Worm (Caenorhabditis elegans) whole organism, L4 larva: ENCODE data around the gene C23H3.5.

Source experiments
- D1046.2 ChIP-seq: fragments of 200-800 bp; sonication (Bioruptor generic); IDR thresholded peaks from 2 replicates; pipeline ENCODE4 v1.3.6; 2022; ENCODE audit warnings: missing genetic modification characterization, missing compliant biosample characterization
- F10B5.3 ChIP-seq: sonication (generic microtip); optimal IDR thresholded peaks from 2 replicates; lab custom pipeline; 2016; ENCODE audit warnings: mild to moderate bottlenecking, missing genetic modification characterization, missing compliant biosample characterization
- F37D6.2 ChIP-seq: sonication (generic microtip); optimal IDR thresholded peaks from 2 replicates; lab custom pipeline; 2016; ENCODE audit warnings: mild to moderate bottlenecking, missing genetic modification characterization, missing compliant biosample characterization
- R02D3.7 ChIP-seq: fragments of 150-350 bp; sonication (generic microtip); optimal IDR thresholded peaks from 3 replicates; lab custom pipeline; 2014; ENCODE audit warnings: missing biosample characterization, missing genetic modification characterization
- T20F7.1 ChIP-seq: fragments of 200-800 bp; sonication (Bioruptor generic); optimal IDR thresholded peaks from 2 replicates; lab custom pipeline; 2018; ENCODE audit warnings: mild to moderate bottlenecking, missing genetic modification characterization, missing compliant biosample characterization
- Y48G9A.11 ChIP-seq: fragments of 200-800 bp; sonication (Bioruptor generic); IDR thresholded peaks from 2 replicates; pipeline ENCODE4 v1.3.6; 2022; ENCODE audit warnings: missing genetic modification reagents, missing genetic modification characterization, missing compliant biosample characterization
- ZK337.2 ChIP-seq: fragments of 200-800 bp; sonication (Bioruptor generic); IDR thresholded peaks from 2 replicates; pipeline ENCODE4 v1.3.6; 2022; ENCODE audit warnings: missing genetic modification reagents, missing genetic modification characterization, missing compliant biosample characterization
- aha-1 ChIP-seq: fragments of 150-350 bp; peaks from one replicate; lab custom pipeline; 2014; ENCODE audit warnings: missing biosample characterization, missing genetic modification characterization
- ama-1 ChIP-seq: fragments of 150-350 bp; optimal IDR thresholded peaks from 2 replicates; lab custom pipeline; 2014; ENCODE audit warnings: inconsistent platforms, mixed read lengths
- ceh-28 ChIP-seq: fragments of 150-350 bp; optimal IDR thresholded peaks from 2 replicates; lab custom pipeline; 2014; ENCODE audit warnings: missing biosample characterization, missing genetic modification reagents, missing genetic modification characterization
- ceh-62 ChIP-seq: sonication (generic microtip); optimal IDR thresholded peaks from 2 replicates; lab custom pipeline; 2017; ENCODE audit warnings: missing biosample characterization, missing genetic modification characterization
- ceh-82 ChIP-seq: sonication (generic microtip); optimal IDR thresholded peaks from 2 replicates; lab custom pipeline; 2017; ENCODE audit warnings: missing biosample characterization, missing genetic modification characterization
- cey-2 ChIP-seq: sonication (generic microtip); optimal IDR thresholded peaks from 3 replicates; lab custom pipeline; 2017; ENCODE audit warnings: missing genetic modification characterization, mild to moderate bottlenecking, missing compliant biosample characterization, antibody characterized with exemption, borderline replicate concordance; ENCODE audit not compliant: insufficient read depth
- daf-19 ChIP-seq: fragments of 200-800 bp; sonication (Bioruptor generic); conservative IDR thresholded peaks from 2 replicates; pipeline ENCODE4 v1.3.6; 2022; ENCODE audit warnings: missing genetic modification characterization, missing compliant biosample characterization
- daf-8 ChIP-seq: fragments of 200-800 bp; sonication (Bioruptor generic); IDR thresholded peaks from 2 replicates; pipeline ENCODE4 v1.3.6; 2022; ENCODE audit warnings: missing genetic modification characterization, missing compliant biosample characterization
- dmd-8 ChIP-seq: fragments of 200-800 bp; sonication (Bioruptor generic); IDR thresholded peaks from 2 replicates; pipeline ENCODE4 v1.3.6; 2022; ENCODE audit warnings: missing genetic modification characterization, missing compliant biosample characterization
- duxl-1 ChIP-seq: sonication (generic microtip); optimal IDR thresholded peaks from 2 replicates; lab custom pipeline; 2016; ENCODE audit warnings: mild to moderate bottlenecking, missing genetic modification characterization, moderate library complexity, missing compliant biosample characterization; ENCODE audit not compliant: poor library complexity
- dve-1 ChIP-seq: sonication (generic microtip); optimal IDR thresholded peaks from 2 replicates; lab custom pipeline; 2017; ENCODE audit warnings: antibody characterized with exemption, mild to moderate bottlenecking, missing genetic modification characterization, missing compliant biosample characterization; ENCODE audit not compliant: insufficient read depth
- egl-27 ChIP-seq: sonication (generic microtip); optimal IDR thresholded peaks from 3 replicates; lab custom pipeline; 2017; ENCODE audit warnings: missing biosample characterization, missing genetic modification reagents, missing genetic modification characterization
- hlh-30 ChIP-seq: sonication (generic microtip); optimal IDR thresholded peaks from 2 replicates; lab custom pipeline; 2017; ENCODE audit warnings: antibody characterized with exemption, mild to moderate bottlenecking, missing genetic modification characterization, missing compliant biosample characterization; ENCODE audit not compliant: insufficient read depth
- jun-1 ChIP-seq: fragments of 150-350 bp; optimal IDR thresholded peaks from 2 replicates; lab custom pipeline; 2014; ENCODE audit warnings: missing biosample characterization, missing genetic modification reagents, missing genetic modification characterization
- lin-1 ChIP-seq: fragments of 200-800 bp; sonication (Bioruptor generic); IDR thresholded peaks from 2 replicates; pipeline ENCODE4 v1.3.6; 2022; ENCODE audit warnings: missing genetic modification reagents, missing genetic modification characterization, missing compliant biosample characterization
- lin-29 ChIP-seq: fragments of 200-800 bp; sonication (Bioruptor generic); IDR thresholded peaks from 2 replicates; pipeline ENCODE4 v1.3.6; 2022; ENCODE audit warnings: missing genetic modification reagents, missing genetic modification characterization, missing compliant biosample characterization
- lir-3 ChIP-seq: sonication (generic microtip); optimal IDR thresholded peaks from 2 replicates; lab custom pipeline; 2016; ENCODE audit warnings: mild to moderate bottlenecking, missing genetic modification characterization, missing compliant biosample characterization
- madf-9 ChIP-seq: fragments of 200-800 bp; sonication (Bioruptor generic); conservative IDR thresholded peaks from 2 replicates; pipeline ENCODE4 v1.3.6; 2022; ENCODE audit warnings: missing genetic modification reagents, missing genetic modification characterization, missing compliant biosample characterization
- mdl-1 ChIP-seq, 2 experiments: fragments of 150-350 bp in 1 of 2; sonication (generic microtip) in 1 of 2; optimal IDR thresholded peaks; 2 replicates each; lab custom pipeline; 2014 to 2017; ENCODE audit warnings: missing biosample characterization in 2 of 2, missing genetic modification characterization in 2 of 2
- mep-1 ChIP-seq: fragments of 150-350 bp; sonication (generic microtip); optimal IDR thresholded peaks from 3 replicates; lab custom pipeline; 2014; ENCODE audit warnings: missing biosample characterization, missing genetic modification characterization
- nhr-10 ChIP-seq: fragments of 150-350 bp; optimal IDR thresholded peaks from 2 replicates; lab custom pipeline; 2014; ENCODE audit warnings: missing biosample characterization, missing genetic modification characterization
- nhr-11 ChIP-seq: fragments of 150-350 bp; optimal IDR thresholded peaks from 2 replicates; lab custom pipeline; 2014; ENCODE audit warnings: missing biosample characterization, missing genetic modification characterization
- nhr-237 ChIP-seq: sonication (generic microtip); optimal IDR thresholded peaks from 2 replicates; lab custom pipeline; 2017; ENCODE audit warnings: missing biosample characterization, missing genetic modification characterization
- nhr-28 ChIP-seq: fragments of 150-350 bp; optimal IDR thresholded peaks from 2 replicates; lab custom pipeline; 2014; ENCODE audit warnings: missing biosample characterization, missing genetic modification characterization
- nhr-41 ChIP-seq: fragments of 200-800 bp; sonication (Bioruptor generic); IDR thresholded peaks from 2 replicates; pipeline ENCODE4 v1.3.6; 2022; ENCODE audit warnings: missing genetic modification reagents, missing genetic modification characterization, missing compliant biosample characterization
- nhr-77 ChIP-seq: fragments of 150-350 bp; optimal IDR thresholded peaks from 2 replicates; lab custom pipeline; 2014; ENCODE audit warnings: missing biosample characterization, missing genetic modification characterization
- pha-4 ChIP-seq, 2 experiments: fragments of 150-350 bp in 1 of 2; fragments of 200-800 bp in 1 of 2; sonication (Bioruptor generic) in 1 of 2; IDR thresholded peaks in 1 of 2; optimal IDR thresholded peaks in 1 of 2; 2 replicates each; pipeline versions ENCODE4 v1.3.6 to Lab custom; 2014 to 2022; ENCODE audit warnings: missing genetic modification characterization in 2 of 2, missing genetic modification reagents in 2 of 2, missing biosample characterization in 1 of 2, missing compliant biosample characterization in 1 of 2
- set-16 ChIP-seq: fragments of 200-800 bp; sonication (Bioruptor generic); IDR thresholded peaks from 2 replicates; pipeline ENCODE4 v1.3.6; 2022; ENCODE audit warnings: missing genetic modification reagents, missing genetic modification characterization, missing compliant biosample characterization
- snpc-4 ChIP-seq: fragments of 150-350 bp; optimal IDR thresholded peaks from 2 replicates; lab custom pipeline; 2014; ENCODE audit warnings: missing biosample characterization, missing genetic modification characterization
- spr-1 ChIP-seq: sonication (generic microtip); optimal IDR thresholded peaks from 2 replicates; lab custom pipeline; 2016; ENCODE audit warnings: mild to moderate bottlenecking, missing genetic modification characterization, missing compliant biosample characterization
- unc-39 ChIP-seq: sonication (generic microtip); optimal IDR thresholded peaks from 2 replicates; lab custom pipeline; 2017; ENCODE audit warnings: missing biosample characterization, missing genetic modification characterization
- unc-62 ChIP-seq, 3 experiments: fragments of 150-350 bp in 1 of 3; sonication (generic microtip); optimal IDR thresholded peaks in 2 of 3; peaks in 1 of 3; 1 replicate in 1 of 3; 2 replicates in 2 of 3; lab custom pipeline; 2014 to 2017; ENCODE audit warnings: missing biosample characterization in 3 of 3, missing genetic modification characterization in 3 of 3, missing genetic modification reagents in 3 of 3, missing genotype in 1 of 3
- vab-7 ChIP-seq: fragments of 200-800 bp; sonication (Bioruptor generic); IDR thresholded peaks from 2 replicates; pipeline ENCODE4 v1.3.6; 2022; ENCODE audit warnings: missing genetic modification reagents, missing genetic modification characterization, missing compliant biosample characterization
- zag-1 ChIP-seq: fragments of 150-350 bp; optimal IDR thresholded peaks from 2 replicates; lab custom pipeline; 2014; ENCODE audit warnings: missing biosample characterization, missing genetic modification characterization
- zfp-2 ChIP-seq: sonication (generic microtip); optimal IDR thresholded peaks from 2 replicates; lab custom pipeline; 2016; ENCODE audit warnings: mild to moderate bottlenecking, missing genetic modification characterization, missing compliant biosample characterization
- zip-11 ChIP-seq: fragments of 200-800 bp; sonication (Bioruptor generic); IDR thresholded peaks from 2 replicates; pipeline ENCODE4 v1.3.6; 2022; ENCODE audit warnings: missing genetic modification characterization, missing compliant biosample characterization
- ztf-11 ChIP-seq: fragments of 150-350 bp; optimal IDR thresholded peaks from 2 replicates; lab custom pipeline; 2014; ENCODE audit warnings: missing biosample characterization, missing genetic modification characterization
- ztf-7 ChIP-seq: fragments of 150-350 bp; optimal IDR thresholded peaks from 2 replicates; lab custom pipeline; 2014; ENCODE audit warnings: missing biosample characterization, missing genetic modification characterization

The C23H3.5 gene

DNA sequence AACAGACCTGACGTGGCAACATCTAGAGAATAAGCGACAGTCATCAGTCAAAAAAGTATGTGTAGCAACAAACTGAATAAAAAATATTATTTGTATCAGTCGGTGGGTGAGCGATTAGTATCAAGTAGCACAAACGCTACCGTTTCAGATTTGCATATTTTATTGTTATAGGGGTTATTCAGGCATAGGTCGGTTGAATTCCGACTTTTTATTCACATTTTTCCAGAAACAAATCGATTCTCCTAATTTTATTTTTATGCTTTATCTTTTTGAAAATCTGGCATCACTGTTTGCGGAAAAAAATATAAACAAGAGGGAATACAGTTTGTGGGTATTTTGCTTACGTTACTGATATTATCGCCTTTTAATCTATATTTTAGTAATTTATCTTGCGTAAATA, 35.6 kb upstream of the C23H3.5 start, which contains the start of gene best-4:
TSS of gene best-4 (minus strand) at position 101 of the 400 bp plus-strand sequence.
- TF ChIP-seq nhr-28 (tag; lab: Kevin White, UChicago): no peak

- TF ChIP-seq ceh-28 (tag; lab: Kevin White, UChicago) (no peak), mdl-1 (tag; optimal IDR thresholded peaks at IDR 0.05; lab: Kevin White, UChicago) (no peak), hlh-30 (tag; lab: Kevin White, UChicago) (no peak), daf-8 (GFP tag; lab: Robert Waterston, UW) (no peak), zfp-2 (tag; lab: Kevin White, UChicago) (no peak), nhr-10 (no peak), pha-4 (GFP tag; IDR thresholded peaks at IDR 0.05; lab: Robert Waterston, UW) (no peak), pha-4 (tag; optimal IDR thresholded peaks at IDR 0.05; lab: Kevin White, UChicago) (no peak), nhr-237 (tag; lab: Kevin White, UChicago) (no peak), unc-62 (GFP tag; optimal IDR thresholded peaks at IDR 0.05 in 1 of 2; lab: Kevin White, UChicago) (no peak), unc-62 (tag; optimal IDR thresholded peaks at IDR 0.05; lab: Kevin White, UChicago) (no peak)
- TF ChIP-seq, all 104 proteins: peak for 0
These were observed 34.7 kb upstream of the C23H3.5 start, which contains the start of gene best-3 for ce11 chrII:12685-13084. Gene best-3 (plus strand): TSS chrII:12985.

ce11 chrII:18787-19186, 28.6 kb upstream of the C23H3.5 start:
- no peak for TF ChIP-seq nhr-77 (tag; lab: Kevin White, UChicago)
- no peak for TF ChIP-seq ceh-82 (tag; lab: Kevin White, UChicago)
- TF ChIP-seq daf-19: no peak
- TF ChIP-seq jun-1 (tag; lab: Kevin White, UChicago): no peak
- TF ChIP-seq cey-2 (tag; lab: Kevin White, UChicago): no peak
- TF ChIP-seq duxl-1: peak; percentile 21
- TF ChIP-seq T20F7.1 (GFP tag; lab: Kevin White, UChicago): peak; percentile 65
- peak; percentile 64; the same call in 1 of the 2 replicates for TF ChIP-seq madf-9 (GFP tag; lab: Robert Waterston, UW)
- 0 out of 2 replicates have a peak, but pooled peaks have one; percentile 31 for TF ChIP-seq lin-29 (GFP tag; lab: Robert Waterston, UW)
- TF ChIP-seq R02D3.7 (tag; lab: Kevin White, UChicago): no peak
- no peak for TF ChIP-seq Y48G9A.11 (GFP tag; lab: Robert Waterston, UW)
- TF ChIP-seq F10B5.3: no peak
- TF ChIP-seq lin-1 (GFP tag; lab: Robert Waterston, UW): no peak
- peak; percentile 91 for TF ChIP-seq nhr-28 (tag; lab: Kevin White, UChicago)
- TF ChIP-seq nhr-11 (tag; lab: Kevin White, UChicago): peak; percentile 69
- peak; percentile 91 for TF ChIP-seq nhr-41 (GFP tag; lab: Robert Waterston, UW)
- TF ChIP-seq egl-27 (tag; lab: Kevin White, UChicago): no peak
- no peak for TF ChIP-seq daf-8 (GFP tag; lab: Robert Waterston, UW)
- no peak for TF ChIP-seq zip-11 (GFP tag; lab: Robert Waterston, UW)
- no peak for TF ChIP-seq unc-39 (tag; lab: Kevin White, UChicago)
- TF ChIP-seq mep-1 (tag; lab: Kevin White, UChicago): peak; percentile 84
- TF ChIP-seq lir-3 (tag; lab: Kevin White, UChicago): no peak
- TF ChIP-seq snpc-4 (tag; lab: Kevin White, UChicago): no peak
- no peak for TF ChIP-seq ztf-11 (tag; lab: Kevin White, UChicago)
- TF ChIP-seq D1046.2: no peak
- peak; percentile 60 for TF ChIP-seq ztf-7 (tag; lab: Kevin White, UChicago)
- 0 out of 2 replicates have a peak, but pooled peaks have one; percentile 18 for TF ChIP-seq dmd-8 (GFP tag; lab: Robert Waterston, UW)
- TF ChIP-seq vab-7 (GFP tag; lab: Robert Waterston, UW): 0 out of 2 replicates have a peak, but pooled peaks have one; percentile 18
- TF ChIP-seq dve-1 (tag; lab: Kevin White, UChicago): peak; percentile 80
- TF ChIP-seq ZK337.2 (GFP tag; lab: Robert Waterston, UW): no peak
- TF ChIP-seq hlh-30 (tag; lab: Kevin White, UChicago): peak; percentile 98
- TF ChIP-seq spr-1 (tag; lab: Kevin White, UChicago): peak; percentile 72
- no peak for TF ChIP-seq ama-1 (lab: Kevin White, UChicago)
- no peak for TF ChIP-seq pha-4 (GFP tag; IDR thresholded peaks at IDR 0.05; lab: Robert Waterston, UW)
- no peak for TF ChIP-seq pha-4 (tag; optimal IDR thresholded peaks at IDR 0.05; lab: Kevin White, UChicago)
- TF ChIP-seq zag-1 (tag; lab: Kevin White, UChicago): no peak
- TF ChIP-seq aha-1 (tag; lab: Kevin White, UChicago): peak; percentile 98
- TF ChIP-seq set-16 (GFP tag; lab: Robert Waterston, UW): no peak; the same call in 1 of the 2 replicates
- TF ChIP-seq F37D6.2: peak; percentile 53
- TF ChIP-seq ceh-62 (tag; lab: Kevin White, UChicago): no peak
